Worm (Caenorhabditis elegans): ENCODE results near the gene dpyd-1.
A peak's percentile ranks its signal among the peaks of the same experiment; 100 is the strongest.

Gene dpyd-1

ce11 chrX:5467820-5468270 lies at the start of gene dpyd-1:
TSS of gene dpyd-1 (plus strand) at chrX:5467870.
- no peak for TF ChIP-seq mep-1 (tag; optimal IDR thresholded peaks at IDR 0.05)
- TF ChIP-seq cnd-1 (tag; optimal IDR thresholded peaks at IDR 0.05): no peak
- no peak for TF ChIP-seq elt-1 (tag; optimal IDR thresholded peaks at IDR 0.05; ENCODE audit: borderline replicate concordance, insufficient read depth)
- TF ChIP-seq unc-62 (GFP tag; optimal IDR thresholded peaks at IDR 0.05): no peak
- no peak for TF ChIP-seq hlh-1 (tag; optimal IDR thresholded peaks at IDR 0.05)
- TF ChIP-seq snpc-4 (tag; optimal IDR thresholded peaks at IDR 0.05): no peak
- no peak for TF ChIP-seq ceh-43 (GFP tag; optimal IDR thresholded peaks at IDR 0.05)
- TF ChIP-seq unc-120 (tag; optimal IDR thresholded peaks at IDR 0.05; ENCODE audit: poor library complexity, severe bottlenecking): no peak
- TF ChIP-seq lin-32 (GFP tag; optimal IDR thresholded peaks at IDR 0.05): no peak
- no peak for TF ChIP-seq tbx-8 (GFP tag; optimal IDR thresholded peaks at IDR 0.05)
- no peak for TF ChIP-seq flh-1 (GFP tag; optimal IDR thresholded peaks at IDR 0.05)
- TF ChIP-seq pha-4 (tag; optimal IDR thresholded peaks at IDR 0.05): no peak
- TF ChIP-seq M03D4.4 (tag; optimal IDR thresholded peaks at IDR 0.05): no peak
- no peak for TF ChIP-seq ztf-11 (tag; optimal IDR thresholded peaks at IDR 0.05)
- TF ChIP-seq ceh-39 (tag; optimal IDR thresholded peaks at IDR 0.05): no peak
- no peak for TF ChIP-seq nhr-237 (tag; optimal IDR thresholded peaks at IDR 0.05)
- no peak for TF ChIP-seq sem-2 (GFP tag; optimal IDR thresholded peaks at IDR 0.05)
- no peak for TF ChIP-seq bed-3 (GFP tag; optimal IDR thresholded peaks at IDR 0.05)

DNA sequence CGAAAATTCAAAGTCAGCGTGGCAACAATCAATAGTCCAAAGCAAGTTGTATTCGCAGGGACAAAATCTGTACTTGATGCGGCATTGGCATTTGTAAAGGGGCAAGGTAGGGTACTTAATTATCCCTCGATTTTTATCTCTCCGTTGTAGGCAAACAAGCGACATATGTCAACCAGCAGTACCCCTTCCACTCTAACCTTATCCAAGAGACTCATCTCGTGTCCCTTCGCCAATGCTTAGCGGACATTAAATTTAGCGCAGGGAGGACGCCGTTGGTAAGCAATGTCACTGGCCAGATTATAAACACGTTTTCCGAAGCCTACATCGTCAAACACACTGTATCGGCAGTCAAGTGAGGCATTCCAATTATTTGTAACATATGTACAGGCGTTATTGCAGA lies 38.3 kb upstream of the dpyd-1 start:
- peak; percentile 94 for TF ChIP-seq unc-62 (GFP tag; optimal IDR thresholded peaks at IDR 0.05)
- no peak for TF ChIP-seq sem-2 (GFP tag; optimal IDR thresholded peaks at IDR 0.05)
- no peak for TF ChIP-seq flh-1 (GFP tag; optimal IDR thresholded peaks at IDR 0.05)
- TF ChIP-seq lin-13 (tag; optimal IDR thresholded peaks at IDR 0.05): peak; percentile 81
- peak; percentile 40 for TF ChIP-seq nhr-28 (tag; optimal IDR thresholded peaks at IDR 0.05)
- peak; percentile 92 for TF ChIP-seq ces-1 (GFP tag; optimal IDR thresholded peaks at IDR 0.05)
- TF ChIP-seq ceh-43 (GFP tag; optimal IDR thresholded peaks at IDR 0.05): peak; percentile 75
- TF ChIP-seq elt-3 (tag; optimal IDR thresholded peaks at IDR 0.05): peak; percentile 94
- TF ChIP-seq ham-2 (GFP tag; optimal IDR thresholded peaks at IDR 0.05): peak; percentile 84
- TF ChIP-seq lin-32 (GFP tag; optimal IDR thresholded peaks at IDR 0.05): peak; percentile 88
- TF ChIP-seq blmp-1 (tag; optimal IDR thresholded peaks at IDR 0.05): no peak
- TF ChIP-seq nhr-12 (tag; optimal IDR thresholded peaks at IDR 0.05): peak; percentile 96
- TF ChIP-seq pha-4 (tag; optimal IDR thresholded peaks at IDR 0.05): peak; percentile 99
- TF ChIP-seq bed-3 (GFP tag; optimal IDR thresholded peaks at IDR 0.05): no peak
- TF ChIP-seq ceh-39 (tag; optimal IDR thresholded peaks at IDR 0.05): no peak
- TF ChIP-seq mab-5 (tag; optimal IDR thresholded peaks at IDR 0.05): no peak
- peak; percentile 98 for TF ChIP-seq nhr-237 (tag; optimal IDR thresholded peaks at IDR 0.05)
- peak; percentile 93 for TF ChIP-seq ztf-11 (tag; optimal IDR thresholded peaks at IDR 0.05)
- TF ChIP-seq elt-1 (tag; optimal IDR thresholded peaks at IDR 0.05; ENCODE audit: borderline replicate concordance, insufficient read depth): peak; percentile 71
- TF ChIP-seq hlh-1 (tag; optimal IDR thresholded peaks at IDR 0.05): peak; percentile 97
- peak; percentile 72 for TF ChIP-seq M03D4.4 (tag; optimal IDR thresholded peaks at IDR 0.05)
- TF ChIP-seq cnd-1 (tag; optimal IDR thresholded peaks at IDR 0.05): peak; percentile 91
- no peak for TF ChIP-seq zip-8 (tag; optimal IDR thresholded peaks at IDR 0.05)
- no peak for TF ChIP-seq mls-2 (tag; optimal IDR thresholded peaks at IDR 0.05)
- TF ChIP-seq drap-1 (GFP tag; optimal IDR thresholded peaks at IDR 0.05): peak; percentile 95
- peak; percentile 91 for TF ChIP-seq unc-120 (tag; optimal IDR thresholded peaks at IDR 0.05; ENCODE audit: poor library complexity, severe bottlenecking)
- no peak for TF ChIP-seq lsy-2 (tag; optimal IDR thresholded peaks at IDR 0.05)
- no peak for TF ChIP-seq nhr-2 (tag; optimal IDR thresholded peaks at IDR 0.05)
- TF ChIP-seq sptf-1 (tag; optimal IDR thresholded peaks at IDR 0.05): peak; percentile 92
- TF ChIP-seq tbx-8 (GFP tag; optimal IDR thresholded peaks at IDR 0.05): no peak
- TF ChIP-seq snpc-4 (tag; optimal IDR thresholded peaks at IDR 0.05): no peak
- TF ChIP-seq mep-1 (tag; optimal IDR thresholded peaks at IDR 0.05): peak; percentile 94
- TF ChIP-seq unc-39 (tag; optimal IDR thresholded peaks at IDR 0.05): peak; percentile 76
- TF ChIP-seq nhr-76 (tag; optimal IDR thresholded peaks at IDR 0.05): peak; percentile 72
- TF ChIP-seq ceh-83 (GFP tag; optimal IDR thresholded peaks at IDR 0.05): peak; percentile 79

DNA sequence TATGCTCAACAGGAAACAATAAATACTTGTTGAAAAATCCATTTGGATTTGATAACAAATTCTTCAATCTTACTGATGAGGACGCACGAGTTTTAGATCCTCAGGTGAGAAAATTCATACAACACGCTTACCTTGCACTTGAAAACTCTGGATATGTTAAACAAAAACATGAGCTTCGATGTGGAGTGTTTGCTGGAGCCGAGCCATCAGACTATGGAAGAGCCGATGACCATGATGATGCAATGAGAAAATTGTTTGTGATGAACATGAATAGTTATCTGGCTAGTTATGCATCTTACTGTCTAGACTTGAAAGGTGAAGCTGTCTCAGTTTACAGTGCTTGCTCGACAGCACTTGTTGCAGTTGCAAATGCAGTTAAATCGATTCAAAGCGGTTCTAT lies 33.8 kb upstream of the dpyd-1 start:
- TF ChIP-seq lsy-2 (tag; optimal IDR thresholded peaks at IDR 0.05) (no peak), unc-62 (GFP tag; optimal IDR thresholded peaks at IDR 0.05) (no peak), mab-5 (tag; optimal IDR thresholded peaks at IDR 0.05) (no peak), ztf-11 (tag; optimal IDR thresholded peaks at IDR 0.05) (no peak), sptf-1 (tag; optimal IDR thresholded peaks at IDR 0.05) (no peak), elt-3 (tag; optimal IDR thresholded peaks at IDR 0.05) (no peak), nhr-237 (tag; optimal IDR thresholded peaks at IDR 0.05) (no peak), lin-32 (GFP tag; optimal IDR thresholded peaks at IDR 0.05) (no peak), blmp-1 (tag; optimal IDR thresholded peaks at IDR 0.05) (no peak), nhr-28 (tag; optimal IDR thresholded peaks at IDR 0.05) (no peak), unc-120 (tag; optimal IDR thresholded peaks at IDR 0.05; ENCODE audit: poor library complexity, severe bottlenecking) (no peak), pha-4 (tag; optimal IDR thresholded peaks at IDR 0.05) (no peak), ceh-39 (tag; optimal IDR thresholded peaks at IDR 0.05) (no peak), bed-3 (GFP tag; optimal IDR thresholded peaks at IDR 0.05) (no peak), snpc-4 (tag; optimal IDR thresholded peaks at IDR 0.05) (no peak), ceh-83 (GFP tag; optimal IDR thresholded peaks at IDR 0.05) (no peak)

Data from whole organism, mixed stage, embryonic.